Fruit fly (Drosophila melanogaster) whole organism, embryonic: Measurements from ENCODE around the gene Rad17.
A peak's percentile ranks its signal among the peaks of the same experiment; 100 is the strongest.

ENCODE experiments used
- ATbp ChIP-seq: fragments of 200-800 bp; sonication (Bioruptor generic); optimal IDR thresholded peaks from 2 replicates; lab custom pipeline; 2017; ENCODE audit warnings: missing biosample characterization, mild to moderate bottlenecking, missing genetic modification characterization, missing genetic modification reagents
- Abd-B ChIP-seq: fragments of 200-800 bp; sonication (Bioruptor generic); optimal IDR thresholded peaks from 2 replicates; lab custom pipeline; 2018; ENCODE audit warnings: missing biosample characterization, mild to moderate bottlenecking, missing genetic modification characterization, moderate library complexity
- Adf1 ChIP-seq: fragments of 200-800 bp; sonication (Bioruptor generic); IDR thresholded peaks from 2 replicates; pipeline ENCODE4 v1.3.6; 2022; ENCODE audit warnings: missing biosample characterization, missing genetic modification characterization
- Aef1 ChIP-seq: fragments of 200-800 bp; sonication (Bioruptor generic); IDR thresholded peaks from 3 replicates; pipeline ENCODE4 v1.3.6; 2022; ENCODE audit warnings: missing biosample characterization, missing genetic modification characterization
- CG1024 ChIP-seq: fragments of 200-800 bp; sonication (Bioruptor generic); IDR thresholded peaks from 2 replicates; pipeline ENCODE4 v1.3.6; 2022; ENCODE audit warnings: missing biosample characterization, missing genetic modification characterization
- CG10462 ChIP-seq: fragments of 200-800 bp; sonication (Bioruptor generic); optimal IDR thresholded peaks from 2 replicates; lab custom pipeline; 2016; ENCODE audit warnings: missing biosample characterization, missing genetic modification characterization
- CG11456 ChIP-seq: fragments of 200-800 bp; sonication (Bioruptor generic); IDR thresholded peaks from 3 replicates; pipeline ENCODE4 v1.3.6; 2022; ENCODE audit warnings: missing biosample characterization, missing genetic modification characterization
- CG11560 ChIP-seq: fragments of 200-800 bp; sonication (Bioruptor generic); IDR thresholded peaks from 3 replicates; pipeline ENCODE4 v1.3.6; 2022; ENCODE audit warnings: missing biosample characterization, missing genetic modification characterization
- CG11696 ChIP-seq: fragments of 200-800 bp; sonication (Bioruptor generic); IDR thresholded peaks from 2 replicates; pipeline ENCODE4 v1.3.6; 2022; ENCODE audit warnings: missing biosample characterization, missing genetic modification characterization
- CG12942 ChIP-seq: fragments of 200-800 bp; sonication (Bioruptor generic); optimal IDR thresholded peaks from 3 replicates; lab custom pipeline; 2016; ENCODE audit warnings: missing biosample characterization, missing genetic modification characterization
- CG17328 ChIP-seq: fragments of 200-800 bp; sonication (Bioruptor generic); IDR thresholded peaks from 2 replicates; pipeline ENCODE4 v1.3.6; 2022; ENCODE audit warnings: missing biosample characterization, missing genetic modification characterization
- CG2202 ChIP-seq: fragments of 200-800 bp; sonication (Bioruptor generic); optimal IDR thresholded peaks from 2 replicates; lab custom pipeline; 2018; ENCODE audit warnings: missing biosample characterization, mild to moderate bottlenecking, missing genetic modification characterization
- CG30020 ChIP-seq: fragments of 200-800 bp; optimal IDR thresholded peaks from 2 replicates; lab custom pipeline; 2019; ENCODE audit warnings: missing biosample characterization, mild to moderate bottlenecking, missing genetic modification characterization, moderate library complexity
- CG31365 ChIP-seq: fragments of 200-800 bp; sonication (Bioruptor generic); optimal IDR thresholded peaks from 2 replicates; lab custom pipeline; 2018; ENCODE audit warnings: missing biosample characterization, mild to moderate bottlenecking, missing genetic modification characterization
- CG4360 ChIP-seq: fragments of 200-800 bp; sonication (Bioruptor generic); IDR thresholded peaks from 2 replicates; pipeline ENCODE4 v1.3.6; 2022; ENCODE audit warnings: missing biosample characterization, missing genetic modification characterization
- CG6254 ChIP-seq: fragments of 200-800 bp; sonication (Bioruptor generic); optimal IDR thresholded peaks from 3 replicates; lab custom pipeline; 2017; ENCODE audit warnings: mild to moderate bottlenecking, missing biosample characterization, missing genetic modification reagents, missing genetic modification characterization
- CG6272 ChIP-seq: fragments of 200-800 bp; sonication (Bioruptor generic); IDR thresholded peaks from 2 replicates; pipeline ENCODE4 v1.3.6; 2022; ENCODE audit warnings: missing biosample characterization, missing genetic modification characterization
- CG7372 ChIP-seq: fragments of 200-800 bp; sonication (Bioruptor generic); IDR thresholded peaks from 2 replicates; pipeline ENCODE4 v1.3.6; 2022; ENCODE audit warnings: missing biosample characterization, missing genetic modification characterization
- CG7963 ChIP-seq: fragments of 200-800 bp; sonication (Bioruptor generic); IDR thresholded peaks from 3 replicates; pipeline ENCODE4 v1.3.6; 2022; ENCODE audit warnings: missing biosample characterization, missing genetic modification characterization; ENCODE audit not compliant: partially characterized antibody
- CG8359 ChIP-seq: fragments of 200-800 bp; sonication (Bioruptor generic); optimal IDR thresholded peaks from 2 replicates; lab custom pipeline; 2017; ENCODE audit warnings: missing biosample characterization, mild to moderate bottlenecking, missing genetic modification characterization, borderline replicate concordance
- CG9932 ChIP-seq: fragments of 200-800 bp; sonication (Bioruptor generic); IDR thresholded peaks from 2 replicates; pipeline ENCODE4 v1.3.6; 2022; ENCODE audit warnings: missing biosample characterization, missing genetic modification characterization
- CHES-1-like ChIP-seq: fragments of 200-800 bp; sonication (Bioruptor generic); optimal IDR thresholded peaks from 2 replicates; lab custom pipeline; 2016; ENCODE audit warnings: missing biosample characterization, missing genetic modification characterization
- Dll ChIP-seq: fragments of 200-800 bp; sonication (Bioruptor generic); IDR thresholded peaks from 4 replicates; pipeline ENCODE4 v1.3.6; 2022; ENCODE audit warnings: missing biosample characterization, missing genetic modification characterization; ENCODE audit not compliant: partially characterized antibody
- Hey ChIP-seq: fragments of 200-800 bp; sonication (Bioruptor generic); optimal IDR thresholded peaks from 3 replicates; lab custom pipeline; 2018; ENCODE audit warnings: missing biosample characterization, mild to moderate bottlenecking, missing genetic modification characterization
- Hr3 ChIP-seq: fragments of 200-800 bp; sonication (Bioruptor generic); optimal IDR thresholded peaks from 3 replicates; lab custom pipeline; 2016; ENCODE audit warnings: missing biosample characterization, missing genetic modification characterization
- Hsf ChIP-seq: fragments of 200-800 bp; sonication (Bioruptor generic); optimal IDR thresholded peaks from 3 replicates; lab custom pipeline; 2016; ENCODE audit warnings: missing biosample characterization, missing genetic modification characterization
- Mrtf ChIP-seq: fragments of 200-800 bp; sonication (Bioruptor generic); IDR thresholded peaks from 3 replicates; pipeline ENCODE4 v1.3.6; 2022; ENCODE audit warnings: missing biosample characterization, missing genetic modification characterization
- NC2α ChIP-seq: fragments of 200-800 bp; sonication (Bioruptor generic); optimal IDR thresholded peaks from 2 replicates; lab custom pipeline; 2016; ENCODE audit warnings: missing biosample characterization, missing genetic modification characterization
- Poxn ChIP-seq: fragments of 200-800 bp; sonication (Bioruptor generic); IDR thresholded peaks from 2 replicates; pipeline ENCODE4 v1.3.6; 2022; ENCODE audit warnings: missing biosample characterization, missing genetic modification characterization
- Tbp ChIP-seq: fragments of >200 bp; optimal IDR thresholded peaks from 2 replicates; lab custom pipeline; 2018; ENCODE audit warnings: missing biosample characterization, missing genetic modification characterization
- ara ChIP-seq: fragments of 200-800 bp; sonication (Bioruptor generic); IDR thresholded peaks from 2 replicates; pipeline ENCODE4 v1.3.6; 2022; ENCODE audit warnings: missing biosample characterization, missing genetic modification characterization
- bab2 ChIP-seq: fragments of 200-800 bp; sonication (Bioruptor generic); optimal IDR thresholded peaks from 2 replicates; lab custom pipeline; 2016; ENCODE audit warnings: missing biosample characterization, missing genetic modification characterization
- bcd ChIP-seq: fragments of 200-800 bp; sonication (Bioruptor generic); optimal IDR thresholded peaks from 2 replicates; lab custom pipeline; 2017; ENCODE audit warnings: missing biosample characterization, mild to moderate bottlenecking, missing genetic modification characterization
- danr ChIP-seq: fragments of 200-800 bp; sonication (Bioruptor generic); IDR thresholded peaks from 2 replicates; pipeline ENCODE4 v1.3.6; 2022; ENCODE audit warnings: missing biosample characterization, missing genetic modification characterization
- disco-r ChIP-seq: fragments of 200-800 bp; sonication (Bioruptor generic); optimal IDR thresholded peaks from 2 replicates; lab custom pipeline; 2016; ENCODE audit warnings: missing biosample characterization, missing genetic modification characterization
- esg ChIP-seq: fragments of 200-800 bp; sonication (Bioruptor generic); conservative IDR thresholded peaks from 2 replicates; pipeline ENCODE4 v1.3.6; 2022; ENCODE audit warnings: missing biosample characterization, missing genetic modification characterization
- fu2 ChIP-seq: fragments of 200-800 bp; sonication (Bioruptor generic); optimal IDR thresholded peaks from 2 replicates; lab custom pipeline; 2016; ENCODE audit warnings: missing biosample characterization, missing genetic modification characterization
- gcm2 ChIP-seq: fragments of 200-800 bp; sonication (Bioruptor generic); optimal IDR thresholded peaks from 2 replicates; lab custom pipeline; 2016; ENCODE audit warnings: missing biosample characterization, missing genetic modification characterization
- gro ChIP-seq: fragments of 200-800 bp; sonication (Bioruptor generic); optimal IDR thresholded peaks from 2 replicates; lab custom pipeline; 2016; ENCODE audit warnings: missing biosample characterization, missing genetic modification characterization
- h ChIP-seq: fragments of >200 bp; optimal IDR thresholded peaks from 2 replicates; lab custom pipeline; 2017
- hbn ChIP-seq: fragments of 200-800 bp; sonication (Bioruptor generic); IDR thresholded peaks from 2 replicates; pipeline ENCODE4 v1.3.6; 2022; ENCODE audit warnings: missing biosample characterization, missing genetic modification characterization; ENCODE audit not compliant: partially characterized antibody
- lov ChIP-seq, 2 experiments: fragments of 200-800 bp in 1 of 2; fragments of >200 bp in 1 of 2; sonication (Bioruptor generic) in 1 of 2; IDR thresholded peaks in 1 of 2; optimal IDR thresholded peaks in 1 of 2; 2 replicates in 1 of 2; 3 replicates in 1 of 2; pipeline versions ENCODE4 v1.3.6 to Lab custom; 2017 to 2022; ENCODE audit warnings: missing biosample characterization in 1 of 2, missing genetic modification characterization in 1 of 2
- org-1 ChIP-seq: fragments of 200-800 bp; sonication (Bioruptor generic); optimal IDR thresholded peaks from 2 replicates; lab custom pipeline; 2017; ENCODE audit warnings: missing biosample characterization, missing genetic modification characterization
- phol ChIP-seq: fragments of 200-800 bp; sonication (Bioruptor generic); optimal IDR thresholded peaks from 3 replicates; lab custom pipeline; 2018; ENCODE audit warnings: missing biosample characterization, mild to moderate bottlenecking, missing genetic modification characterization, moderate library complexity
- pnt ChIP-seq: fragments of 200-800 bp; sonication (Bioruptor generic); optimal IDR thresholded peaks from 3 replicates; lab custom pipeline; 2016; ENCODE audit warnings: missing biosample characterization, missing genetic modification characterization
- pum ChIP-seq: fragments of 200-800 bp; sonication (Bioruptor generic); optimal IDR thresholded peaks from 2 replicates; lab custom pipeline; 2016; ENCODE audit warnings: missing biosample characterization, missing genetic modification characterization
- schlank ChIP-seq: fragments of 200-800 bp; sonication (Bioruptor generic); optimal IDR thresholded peaks from 2 replicates; lab custom pipeline; 2018; ENCODE audit warnings: missing biosample characterization, mild to moderate bottlenecking, missing genetic modification characterization
- sim ChIP-seq: fragments of 200-800 bp; sonication (Bioruptor generic); IDR thresholded peaks from 2 replicates; pipeline ENCODE4 v1.3.6; 2022; ENCODE audit warnings: missing biosample characterization, missing genetic modification characterization
- so ChIP-seq: fragments of 200-800 bp; sonication (Bioruptor generic); IDR thresholded peaks from 3 replicates; pipeline ENCODE4 v1.3.6; 2022; ENCODE audit warnings: missing biosample characterization, missing genetic modification characterization
- sqz ChIP-seq: fragments of 200-800 bp; sonication (Bioruptor generic); optimal IDR thresholded peaks from 3 replicates; lab custom pipeline; 2018; ENCODE audit warnings: missing biosample characterization, mild to moderate bottlenecking, missing genetic modification characterization
- tup ChIP-seq: fragments of 200-800 bp; sonication (Bioruptor generic); optimal IDR thresholded peaks from 2 replicates; lab custom pipeline; 2016; ENCODE audit warnings: missing biosample characterization, mild to moderate bottlenecking, missing genetic modification characterization, moderate library complexity
- wdn ChIP-seq: fragments of 200-800 bp; sonication (Bioruptor generic); IDR thresholded peaks from 2 replicates; pipeline ENCODE4 v1.3.6; 2022; ENCODE audit warnings: missing biosample characterization, missing genetic modification characterization

Gene Rad17

dm6 chr3R:14624088-14624619 lies 38.8 kb downstream of the Rad17 start (continued):
- TF ChIP-seq tup (GFP tag; lab: Kevin White, UChicago) (peak; percentile 23), sim (GFP tag; lab: Robert Waterston, UW) (0 out of 2 replicates have a peak, but pooled peaks have one; percentile 8), CG6254 (GFP tag; lab: Kevin White, UChicago) (no peak), CG7372 (GFP tag; lab: Robert Waterston, UW) (no peak), CG11696 (GFP tag; lab: Robert Waterston, UW) (no peak), CG30020 (tag; lab: Kevin White, UChicago) (no peak), CG9932 (GFP tag; lab: Robert Waterston, UW) (no peak), Tbp (no peak), h (lab: Kevin White, UChicago) (no peak), NC2α (GFP tag; lab: Kevin White, UChicago) (no peak), CG8359 (GFP tag; lab: Kevin White, UChicago) (no peak), so (GFP tag; lab: Robert Waterston, UW) (no peak), CG10462 (GFP tag; lab: Kevin White, UChicago) (no peak), Poxn (GFP tag; lab: Robert Waterston, UW) (no peak), schlank (no peak), bab2 (GFP tag; lab: Kevin White, UChicago) (peak; percentile 20), Hey (tag; lab: Kevin White, UChicago) (no peak), CHES-1-like (GFP tag; lab: Kevin White, UChicago) (no peak), CG4360 (peak; percentile 99), Aef1 (GFP tag; lab: Robert Waterston, UW) (no peak), lov (optimal IDR thresholded peaks at IDR 0.05; lab: Kevin White, UChicago) (no peak), lov (GFP tag; IDR thresholded peaks at IDR 0.05; lab: Robert Waterston, UW) (no peak), fu2 (GFP tag; lab: Kevin White, UChicago) (no peak), CG1024 (GFP tag; lab: Robert Waterston, UW) (no peak), gro (GFP tag; lab: Kevin White, UChicago) (no peak), CG2202 (peak; percentile 57), wdn (GFP tag; lab: Robert Waterston, UW) (no peak), disco-r (GFP tag; lab: Kevin White, UChicago) (no peak), CG17328 (GFP tag; lab: Robert Waterston, UW) (no peak), sqz (GFP tag; lab: Kevin White, UChicago) (no peak), CG31365 (tag; lab: Kevin White, UChicago) (no peak), ara (GFP tag; lab: Robert Waterston, UW) (peak; percentile 42; the same call in 1 of the 2 replicates), CG11560 (tag; lab: Robert Waterston, UW) (no peak), danr (GFP tag; lab: Robert Waterston, UW) (no peak), Hr3 (GFP tag; lab: Kevin White, UChicago) (peak; percentile 53), Abd-B (GFP tag; lab: Kevin White, UChicago) (no peak), Hsf (GFP tag; lab: Kevin White, UChicago) (peak; percentile 57), esg (GFP tag; lab: Robert Waterston, UW) (peak; percentile 15; the same call in 1 of the 2 replicates), Dll (GFP tag; lab: Robert Waterston, UW) (0 out of 4 replicates have a peak, but pooled peaks have one; percentile 14), pum (peak; percentile 2), CG12942 (GFP tag; lab: Kevin White, UChicago) (no peak), hbn (GFP tag; lab: Robert Waterston, UW) (no peak), pnt (GFP tag; lab: Kevin White, UChicago) (no peak), gcm2 (GFP tag; lab: Kevin White, UChicago) (no peak), org-1 (GFP tag; lab: Kevin White, UChicago) (peak; percentile 37), phol (tag; lab: Kevin White, UChicago) (peak; percentile 73), CG11456 (no peak), CG7963 (GFP tag; lab: Robert Waterston, UW) (no peak), Mrtf (GFP tag; lab: Robert Waterston, UW) (no peak), CG6272 (no peak), bcd (GFP tag; lab: Kevin White, UChicago) (no peak), ATbp (GFP tag; lab: Kevin White, UChicago) (peak; percentile 9), Adf1 (GFP tag; lab: Robert Waterston, UW) (no peak)
